Fruit fly (Drosophila melanogaster) whole organism, wandering third instar larva: ENCODE measurements around the gene Gr92a.

Experiments
- Jra ChIP-seq: sonication (Bioruptor generic); optimal IDR thresholded peaks from 2 replicates; lab custom pipeline; 2016; ENCODE audit warnings: missing biosample characterization, missing genetic modification characterization
- Myc ChIP-seq: fragments of >200 bp; optimal IDR thresholded peaks from 2 replicates; lab custom pipeline; 2017
- N ChIP-seq: fragments of >200 bp; optimal IDR thresholded peaks from 2 replicates; lab custom pipeline; 2018; ENCODE audit warnings: missing biosample characterization, missing external identifiers, missing genetic modification characterization
- h ChIP-seq: fragments of 200-800 bp; sonication (Bioruptor generic); optimal IDR thresholded peaks from 3 replicates; lab custom pipeline; 2016; ENCODE audit warnings: missing biosample characterization, mild to moderate bottlenecking, missing genetic modification characterization
- lola ChIP-seq: fragments of >200 bp; optimal IDR thresholded peaks from 2 replicates; lab custom pipeline; 2017; ENCODE audit warnings: missing biosample characterization, missing genetic modification characterization
- usp ChIP-seq: fragments of >200 bp; optimal IDR thresholded peaks from 2 replicates; lab custom pipeline; 2017; ENCODE audit warnings: missing biosample characterization, missing genetic modification characterization

- TF ChIP-seq lola (GFP tag; lab: Kevin White, UChicago) (no peak), usp (GFP tag; lab: Kevin White, UChicago) (no peak), Jra (GFP tag; lab: Kevin White, UChicago) (no peak), h (GFP tag; lab: Kevin White, UChicago) (no peak), Myc (lab: Kevin White, UChicago) (no peak), N (no peak)
Observed at dm6 chr3R:20082350-20082749, 38.5 kb upstream of the Gr92a start, which contains the start of gene Rh3.
